Fruit fly (Drosophila melanogaster) whole organism, embryonic: Measurements from ENCODE around the gene Theg.

Experiments
- Abd-B ChIP-seq: fragments of 200-800 bp; sonication (Bioruptor generic); optimal IDR thresholded peaks from 2 replicates; lab custom pipeline; 2018; ENCODE audit warnings: missing biosample characterization, mild to moderate bottlenecking, missing genetic modification characterization, moderate library complexity
- CG10147 ChIP-seq: fragments of 200-800 bp; sonication (Bioruptor generic); optimal IDR thresholded peaks from 2 replicates; lab custom pipeline; 2019; ENCODE audit warnings: missing biosample characterization, mild to moderate bottlenecking, missing genetic modification characterization, moderate library complexity
- CG15269 ChIP-seq: fragments of 200-800 bp; sonication (Bioruptor generic); optimal IDR thresholded peaks from 2 replicates; lab custom pipeline; 2018; ENCODE audit warnings: missing biosample characterization, mild to moderate bottlenecking, missing genetic modification characterization, moderate library complexity
- CG15514 ChIP-seq: fragments of 200-800 bp; sonication (Bioruptor generic); optimal IDR thresholded peaks from 3 replicates; lab custom pipeline; 2017; ENCODE audit warnings: missing biosample characterization, missing genetic modification characterization, mild to moderate bottlenecking, moderate library complexity, missing genetic modification reagents
- CG17359 ChIP-seq: fragments of 200-800 bp; sonication (Bioruptor generic); optimal IDR thresholded peaks from 3 replicates; lab custom pipeline; 2018; ENCODE audit warnings: missing biosample characterization, mild to moderate bottlenecking, missing genetic modification characterization, moderate library complexity
- CG18599 ChIP-seq: fragments of 200-800 bp; sonication (Bioruptor generic); optimal IDR thresholded peaks from 3 replicates; lab custom pipeline; 2017; ENCODE audit warnings: missing biosample characterization, missing genetic modification characterization, mild to moderate bottlenecking, moderate library complexity, missing genetic modification reagents
- CG2120 ChIP-seq: fragments of 200-800 bp; sonication (Bioruptor generic); optimal IDR thresholded peaks from 3 replicates; lab custom pipeline; 2016; ENCODE audit warnings: missing biosample characterization, missing genetic modification characterization
- CG2678 ChIP-seq: fragments of 200-800 bp; sonication (Bioruptor generic); optimal IDR thresholded peaks from 3 replicates; lab custom pipeline; 2019; ENCODE audit warnings: missing biosample characterization, mild to moderate bottlenecking, missing genetic modification characterization, moderate library complexity
- CG32532 ChIP-seq: fragments of 200-800 bp; sonication (Bioruptor generic); IDR thresholded peaks from 2 replicates; pipeline ENCODE4 v1.3.6; 2022; ENCODE audit warnings: missing biosample characterization, missing genetic modification characterization
- CG3838 ChIP-seq: fragments of 200-800 bp; sonication (Bioruptor generic); optimal IDR thresholded peaks from 3 replicates; lab custom pipeline; 2016; ENCODE audit warnings: missing biosample characterization, missing genetic modification characterization
- CG4282 ChIP-seq: fragments of 200-800 bp; sonication (Bioruptor generic); optimal IDR thresholded peaks from 2 replicates; lab custom pipeline; 2016; ENCODE audit warnings: missing biosample characterization, missing genetic modification characterization
- CG4328 ChIP-seq: fragments of 200-800 bp; sonication (Bioruptor generic); optimal IDR thresholded peaks from 3 replicates; lab custom pipeline; 2017; ENCODE audit warnings: missing biosample characterization, missing genetic modification reagents, missing genetic modification characterization
- CG5245 ChIP-seq: fragments of 200-800 bp; sonication (Bioruptor generic); optimal IDR thresholded peaks from 3 replicates; lab custom pipeline; 2016; ENCODE audit warnings: missing biosample characterization, missing genetic modification characterization
- CG5953 ChIP-seq: fragments of 200-800 bp; sonication (Bioruptor generic); IDR thresholded peaks from 2 replicates; pipeline ENCODE4 v1.3.6; 2022; ENCODE audit warnings: missing biosample characterization, missing genetic modification characterization
- CG7372 ChIP-seq: fragments of 200-800 bp; sonication (Bioruptor generic); IDR thresholded peaks from 2 replicates; pipeline ENCODE4 v1.3.6; 2022; ENCODE audit warnings: missing biosample characterization, missing genetic modification characterization
- CG8478 ChIP-seq: fragments of >200 bp; optimal IDR thresholded peaks from 2 replicates; lab custom pipeline; 2018
- CHES-1-like ChIP-seq: fragments of 200-800 bp; sonication (Bioruptor generic); optimal IDR thresholded peaks from 2 replicates; lab custom pipeline; 2016; ENCODE audit warnings: missing biosample characterization, missing genetic modification characterization
- CTCF ChIP-seq: fragments of 200-800 bp; sonication (Bioruptor generic); optimal IDR thresholded peaks from 2 replicates; lab custom pipeline; 2017; ENCODE audit warnings: missing biosample characterization, mild to moderate bottlenecking, missing genetic modification characterization, moderate library complexity
- D19A ChIP-seq: fragments of 200-800 bp; optimal IDR thresholded peaks from 3 replicates; lab custom pipeline; 2019; ENCODE audit warnings: missing biosample characterization, mild to moderate bottlenecking, missing genetic modification characterization, moderate library complexity
- Dbx ChIP-seq: fragments of 200-800 bp; sonication (Bioruptor generic); IDR thresholded peaks from 3 replicates; pipeline ENCODE4 v1.3.6; 2022; ENCODE audit warnings: missing biosample characterization, missing genetic modification characterization
- Ets65A ChIP-seq: fragments of 200-800 bp; sonication (Bioruptor generic); peaks from one replicate; lab custom pipeline; 2016; ENCODE audit warnings: missing biosample characterization, missing genetic modification characterization
- Ets97D ChIP-seq: fragments of 200-800 bp; sonication (Bioruptor generic); optimal IDR thresholded peaks from 3 replicates; lab custom pipeline; 2016; ENCODE audit warnings: missing biosample characterization, missing genetic modification characterization
- Fer1 ChIP-seq: fragments of 200-800 bp; sonication (Bioruptor generic); optimal IDR thresholded peaks from 2 replicates; lab custom pipeline; 2017; ENCODE audit warnings: missing biosample characterization, mild to moderate bottlenecking, missing genetic modification characterization
- Fer2 ChIP-seq: fragments of 200-800 bp; sonication (Bioruptor generic); optimal IDR thresholded peaks from 2 replicates; lab custom pipeline; 2018; ENCODE audit warnings: missing biosample characterization, mild to moderate bottlenecking, missing genetic modification characterization, moderate library complexity
- GATAe ChIP-seq: fragments of 200-800 bp; sonication (Bioruptor generic); conservative IDR thresholded peaks from 2 replicates; pipeline ENCODE4 v1.3.6; 2022; ENCODE audit warnings: missing biosample characterization, missing genetic modification characterization
- Hmr ChIP-seq: fragments of 200-800 bp; sonication (Bioruptor generic); optimal IDR thresholded peaks from 3 replicates; lab custom pipeline; 2017; ENCODE audit warnings: mild to moderate bottlenecking, missing biosample characterization, missing genetic modification reagents, missing genetic modification characterization
- Hr3 ChIP-seq: fragments of 200-800 bp; sonication (Bioruptor generic); optimal IDR thresholded peaks from 3 replicates; lab custom pipeline; 2016; ENCODE audit warnings: missing biosample characterization, missing genetic modification characterization
- Meics ChIP-seq: fragments of 200-800 bp; sonication (Bioruptor generic); optimal IDR thresholded peaks from 2 replicates; lab custom pipeline; 2017; ENCODE audit warnings: missing biosample characterization, mild to moderate bottlenecking, missing genetic modification characterization
- Nf-YA ChIP-seq: fragments of 200-800 bp; sonication (Bioruptor generic); IDR thresholded peaks from 2 replicates; pipeline ENCODE4 v1.3.6; 2022; ENCODE audit warnings: missing biosample characterization, missing genetic modification characterization
- Nf-YB ChIP-seq: fragments of 200-800 bp; sonication (Bioruptor generic); optimal IDR thresholded peaks from 3 replicates; lab custom pipeline; 2019; ENCODE audit warnings: missing biosample characterization, mild to moderate bottlenecking, missing genetic modification characterization, moderate library complexity
- Nf-YC ChIP-seq: fragments of 200-800 bp; optimal IDR thresholded peaks from 3 replicates; lab custom pipeline; 2019; ENCODE audit warnings: missing biosample characterization, mild to moderate bottlenecking, missing genetic modification characterization, moderate library complexity
- Pdp1 ChIP-seq, 2 experiments: fragments of 200-800 bp; sonication (Bioruptor generic); optimal IDR thresholded peaks; 3 replicates each; lab custom pipeline; 2016; ENCODE audit warnings: missing biosample characterization in 2 of 2, missing genetic modification characterization in 2 of 2, mild to moderate bottlenecking in 1 of 2, moderate library complexity in 1 of 2
- Sox100B ChIP-seq: fragments of 200-800 bp; sonication (Bioruptor generic); optimal IDR thresholded peaks from 3 replicates; lab custom pipeline; 2018; ENCODE audit warnings: missing biosample characterization, mild to moderate bottlenecking, missing genetic modification characterization
- Sox102F ChIP-seq: fragments of 200-800 bp; sonication (Bioruptor generic); optimal IDR thresholded peaks from 2 replicates; lab custom pipeline; 2018; ENCODE audit warnings: missing biosample characterization, mild to moderate bottlenecking, missing genetic modification characterization, moderate library complexity
- Usf ChIP-seq: fragments of 200-800 bp; sonication (Bioruptor generic); optimal IDR thresholded peaks from 2 replicates; lab custom pipeline; 2017; ENCODE audit warnings: missing genotype, missing biosample characterization, missing genetic modification characterization
- amos ChIP-seq: fragments of 200-800 bp; sonication (Bioruptor generic); IDR thresholded peaks from 2 replicates; pipeline ENCODE4 v1.3.6; 2022; ENCODE audit warnings: missing biosample characterization, missing genetic modification characterization; ENCODE audit not compliant: partially characterized antibody
- bbx ChIP-seq: fragments of 200-800 bp; sonication (Bioruptor generic); IDR thresholded peaks from 2 replicates; pipeline ENCODE4 v1.3.6; 2022; ENCODE audit warnings: missing biosample characterization, missing genetic modification characterization; ENCODE audit not compliant: partially characterized antibody
- caup ChIP-seq: fragments of 200-800 bp; sonication (Bioruptor generic); optimal IDR thresholded peaks from 3 replicates; lab custom pipeline; 2017; ENCODE audit warnings: missing biosample characterization, mild to moderate bottlenecking, missing genetic modification characterization, moderate library complexity; ENCODE audit not compliant: severe bottlenecking
- chinmo ChIP-seq: fragments of 200-800 bp; sonication (Bioruptor generic); IDR thresholded peaks from 4 replicates; pipeline ENCODE4 v1.3.6; 2022; ENCODE audit warnings: missing biosample characterization, missing genetic modification characterization; ENCODE audit not compliant: partially characterized antibody
- cwo ChIP-seq: fragments of 200-800 bp; sonication (Bioruptor generic); optimal IDR thresholded peaks from 3 replicates; lab custom pipeline; 2017; ENCODE audit warnings: missing biosample characterization, missing genetic modification characterization, mild to moderate bottlenecking, moderate library complexity, missing genetic modification reagents
- emc ChIP-seq: fragments of 200-800 bp; sonication (Bioruptor generic); optimal IDR thresholded peaks from 2 replicates; lab custom pipeline; 2016; ENCODE audit warnings: missing biosample characterization, missing genetic modification characterization
- eve ChIP-seq, 2 experiments: fragments of >200 bp; optimal IDR thresholded peaks; 2 replicates each; lab custom pipeline; 2017; ENCODE audit warnings: missing biosample characterization in 2 of 2, missing genetic modification characterization in 2 of 2
- eyg ChIP-seq: fragments of 200-800 bp; sonication (Bioruptor generic); optimal IDR thresholded peaks from 3 replicates; lab custom pipeline; 2016; ENCODE audit warnings: missing biosample characterization, missing genetic modification characterization
- insv ChIP-seq, 2 experiments: fragments of 200-800 bp; sonication (Bioruptor generic); optimal IDR thresholded peaks; 3 replicates each; lab custom pipeline; 2016 to 2018; ENCODE audit warnings: missing biosample characterization in 2 of 2, missing genetic modification characterization in 2 of 2
- kay ChIP-seq: fragments of 200-800 bp; sonication (Bioruptor generic); optimal IDR thresholded peaks from 2 replicates; lab custom pipeline; 2016; ENCODE audit warnings: missing biosample characterization, missing genetic modification characterization
- lab ChIP-seq: fragments of 200-800 bp; sonication (Bioruptor generic); optimal IDR thresholded peaks from 3 replicates; lab custom pipeline; 2017; ENCODE audit warnings: missing biosample characterization, missing genetic modification characterization, mild to moderate bottlenecking, moderate library complexity, missing genetic modification reagents
- odd ChIP-seq: fragments of 200-800 bp; sonication (Bioruptor generic); optimal IDR thresholded peaks from 2 replicates; lab custom pipeline; 2017; ENCODE audit warnings: missing biosample characterization, mild to moderate bottlenecking, missing genetic modification characterization
- peb ChIP-seq: fragments of 200-800 bp; sonication (Bioruptor generic); IDR thresholded peaks from 2 replicates; pipeline ENCODE4 v1.3.6; 2022; ENCODE audit warnings: missing biosample characterization, missing genetic modification characterization
- pzg ChIP-seq: fragments of 200-800 bp; sonication (Bioruptor generic); optimal IDR thresholded peaks from 3 replicates; lab custom pipeline; 2018; ENCODE audit warnings: missing biosample characterization, mild to moderate bottlenecking, missing genetic modification characterization, moderate library complexity
- z ChIP-seq: fragments of 200-800 bp; sonication (Bioruptor generic); IDR thresholded peaks from 3 replicates; pipeline ENCODE4 v1.3.6; 2022; ENCODE audit warnings: missing biosample characterization, missing genetic modification characterization
- zfh1 ChIP-seq: fragments of 200-800 bp; sonication (Bioruptor generic); IDR thresholded peaks from 3 replicates; pipeline ENCODE4 v1.3.6; 2022; ENCODE audit warnings: missing biosample characterization, missing genetic modification characterization

Theg gene

dm6 chr3R:22053740-22054139 lies 39.2 kb downstream of the Theg start:
- TF ChIP-seq Nf-YA, result peak; percentile 47; the same call in 1 of the 2 replicates
- peak; percentile 87 for TF ChIP-seq Nf-YC
- peak; percentile 54 for TF ChIP-seq GATAe
- no peak for TF ChIP-seq CG8478 (lab: Kevin White, UChicago)
- TF ChIP-seq Pdp1 (GFP tag; optimal IDR thresholded peaks at IDR 0.05; lab: Kevin White, UChicago), result no peak
- TF ChIP-seq chinmo (GFP tag; lab: Robert Waterston, UW), result 0 out of 4 replicates have a peak, but pooled peaks have one; percentile 20
- TF ChIP-seq CG5245 (GFP tag; lab: Kevin White, UChicago), result peak; percentile 42
- peak; percentile 47 for TF ChIP-seq Ets65A (GFP tag; lab: Kevin White, UChicago)
- peak; percentile 93 for TF ChIP-seq Nf-YB
- TF ChIP-seq Usf, result no peak
- peak; percentile 6 for TF ChIP-seq Abd-B (GFP tag; lab: Kevin White, UChicago)

dm6 chr3R:22057083-22057482 lies 42.6 kb downstream of the Theg start:
- TF ChIP-seq bbx (no peak), peb (GFP tag; lab: Robert Waterston, UW) (no peak), Fer2 (no peak), CG4328 (GFP tag; lab: Kevin White, UChicago) (no peak), Fer1 (peak; percentile 39), insv (GFP tag; optimal IDR thresholded peaks at IDR 0.05; lab: Kevin White, UChicago) (no peak), CG18599 (GFP tag; lab: Kevin White, UChicago) (peak; percentile 24), Sox102F (GFP tag; lab: Kevin White, UChicago) (no peak), z (GFP tag; lab: Robert Waterston, UW) (no peak), kay (no peak), CG2120 (peak; percentile 20), Meics (GFP tag; lab: Kevin White, UChicago) (peak; percentile 46), CG10147 (GFP tag; lab: Kevin White, UChicago) (peak; percentile 4), D19A (no peak), eyg (GFP tag; lab: Kevin White, UChicago) (no peak), Hmr (GFP tag; lab: Kevin White, UChicago) (peak; percentile 25), CG32532 (GFP tag; lab: Robert Waterston, UW) (no peak), CG4282 (GFP tag; lab: Kevin White, UChicago) (no peak), CG17359 (tag; lab: Kevin White, UChicago) (no peak), emc (GFP tag; lab: Kevin White, UChicago) (no peak), odd (no peak), Sox100B (GFP tag; lab: Kevin White, UChicago) (no peak), CHES-1-like (GFP tag; lab: Kevin White, UChicago) (no peak), CG15514 (GFP tag; lab: Kevin White, UChicago) (peak; percentile 1), pzg (GFP tag; lab: Kevin White, UChicago) (no peak), CG3838 (GFP tag; lab: Kevin White, UChicago) (no peak), amos (no peak), CG5953 (no peak), Dbx (no peak), CTCF (GFP tag; lab: Kevin White, UChicago) (no peak), eve (GFP tag; optimal IDR thresholded peaks at IDR 0.05; lab: Kevin White, UChicago) (no peak), caup (GFP tag; lab: Kevin White, UChicago) (peak; percentile 68), lab (GFP tag; lab: Kevin White, UChicago) (peak; percentile 42), cwo (no peak), CG2678 (tag; lab: Kevin White, UChicago) (peak; percentile 25), Ets97D (GFP tag; lab: Kevin White, UChicago) (no peak), CG7372 (GFP tag; lab: Robert Waterston, UW) (no peak), zfh1 (GFP tag; lab: Robert Waterston, UW) (no peak), CG15269 (no peak), Hr3 (GFP tag; lab: Kevin White, UChicago) (no peak)
